Fruit fly (Drosophila melanogaster) S2 (cell line): ENCODE results near the gene Sr-CIII.

Source experiments
- CG8478 ChIP-seq: fragments of >200 bp; optimal IDR thresholded peaks from 2 replicates; lab custom pipeline; 2018
- CTCF ChIP-seq, 2 experiments: fragments of >200 bp; optimal IDR thresholded peaks; 2 replicates each; lab custom pipeline; 2018

DNA sequence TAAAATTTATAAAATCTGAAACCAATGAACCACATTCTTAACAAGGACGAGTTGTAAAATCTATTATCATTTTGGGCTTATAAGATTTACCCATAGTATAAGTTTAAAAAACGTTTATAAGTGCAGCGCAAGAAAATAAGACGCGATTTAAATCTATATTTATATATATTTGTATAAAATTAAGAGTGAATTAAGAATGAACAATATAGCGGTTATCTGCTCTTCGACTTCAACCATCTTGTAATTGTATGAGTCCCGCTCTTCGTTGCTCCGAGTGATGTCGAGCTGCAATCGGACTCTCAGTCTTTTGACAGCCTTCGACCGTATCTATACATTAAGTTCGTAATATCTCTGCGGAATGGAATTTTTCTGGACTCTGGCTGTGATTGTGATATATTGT is 1.3 kb downstream of the Sr-CIII start, which contains the start of gene Sr-CI:
- TF ChIP-seq CTCF (optimal IDR thresholded peaks at IDR 0.05; lab: Kevin White, UChicago) (no peak), CG8478 (no peak)
